Fruit fly (Drosophila melanogaster) whole organism, adult: ENCODE results near the gene Antp.

Experiments used
- CG11617 ChIP-seq: fragments of 200-800 bp; sonication (Bioruptor generic); optimal IDR thresholded peaks from 2 replicates; lab custom pipeline; 2017; ENCODE audit warnings: mild to moderate bottlenecking, missing biosample characterization, missing genetic modification reagents, missing genetic modification characterization
- CG12768 ChIP-seq: fragments of 200-800 bp; sonication (Bioruptor generic); optimal IDR thresholded peaks from 2 replicates; lab custom pipeline; 2017; ENCODE audit warnings: missing biosample characterization, missing genetic modification characterization, mild to moderate bottlenecking, moderate library complexity, missing genetic modification reagents
- CG14711 ChIP-seq: fragments of 200-800 bp; sonication (Bioruptor generic); optimal IDR thresholded peaks from 2 replicates; lab custom pipeline; 2018; ENCODE audit warnings: missing biosample characterization, mild to moderate bottlenecking, missing genetic modification characterization, moderate library complexity
- CG1620 ChIP-seq: fragments of 200-800 bp; sonication (Bioruptor generic); optimal IDR thresholded peaks from 2 replicates; lab custom pipeline; 2016; ENCODE audit warnings: missing biosample characterization, missing genetic modification characterization
- CG33017 ChIP-seq: fragments of 200-800 bp; sonication (Bioruptor generic); optimal IDR thresholded peaks from 2 replicates; lab custom pipeline; 2018; ENCODE audit warnings: missing biosample characterization, mild to moderate bottlenecking, missing genetic modification characterization, moderate library complexity
- CG5204 ChIP-seq: fragments of 200-800 bp; sonication (Bioruptor generic); optimal IDR thresholded peaks from 2 replicates; lab custom pipeline; 2016; ENCODE audit warnings: missing biosample characterization, missing genetic modification characterization
- Clk ChIP-seq: fragments of 200-800 bp; sonication (Bioruptor generic); optimal IDR thresholded peaks from 2 replicates; lab custom pipeline; 2017; ENCODE audit warnings: missing biosample characterization, missing genetic modification characterization
- Hr96 ChIP-seq: fragments of 200-800 bp; sonication (Bioruptor generic); optimal IDR thresholded peaks from 2 replicates; lab custom pipeline; 2016; ENCODE audit warnings: missing biosample characterization, missing genetic modification characterization
- Mnt ChIP-seq: fragments of 200-800 bp; sonication (Bioruptor generic); optimal IDR thresholded peaks from 2 replicates; lab custom pipeline; 2016; ENCODE audit warnings: missing biosample characterization, mild to moderate bottlenecking, missing genetic modification characterization
- bab1 ChIP-seq: fragments of 200-800 bp; sonication (Bioruptor generic); optimal IDR thresholded peaks from 3 replicates; lab custom pipeline; 2019; ENCODE audit warnings: missing biosample characterization, mild to moderate bottlenecking, missing genetic modification characterization, moderate library complexity
- cnc ChIP-seq, 2 experiments: fragments of >200 bp; optimal IDR thresholded peaks; 2 replicates each; lab custom pipeline; 2017
- kay ChIP-seq: fragments of 200-800 bp; sonication (Bioruptor generic); peaks from one replicate; lab custom pipeline; 2016; ENCODE audit warnings: missing biosample characterization, missing genetic modification characterization, borderline replicate concordance
- pad ChIP-seq: fragments of 200-800 bp; sonication (Bioruptor generic); optimal IDR thresholded peaks from 3 replicates; lab custom pipeline; 2017; ENCODE audit warnings: missing biosample characterization, missing genetic modification characterization, mild to moderate bottlenecking, moderate library complexity, missing genetic modification reagents
- toe ChIP-seq: fragments of 200-800 bp; sonication (Bioruptor generic); optimal IDR thresholded peaks from 2 replicates; lab custom pipeline; 2016; ENCODE audit warnings: missing biosample characterization, missing genetic modification characterization

- no peak for TF ChIP-seq CG1620 (GFP tag; lab: Kevin White, UChicago)
- TF ChIP-seq kay (GFP tag; lab: Kevin White, UChicago) = no peak
- TF ChIP-seq Mnt = no peak
- TF ChIP-seq Clk (GFP tag; lab: Kevin White, UChicago) = no peak
- TF ChIP-seq CG33017 = no peak
- no peak for TF ChIP-seq CG5204 (GFP tag; lab: Kevin White, UChicago)
- no peak for TF ChIP-seq cnc (optimal IDR thresholded peaks at IDR 0.05; lab: Kevin White, UChicago)
- TF ChIP-seq pad (GFP tag; lab: Kevin White, UChicago) = no peak
- no peak for TF ChIP-seq bab1
- TF ChIP-seq CG11617 (GFP tag; lab: Kevin White, UChicago) = no peak
- no peak for TF ChIP-seq CG14711
- TF ChIP-seq Hr96 (GFP tag; lab: Kevin White, UChicago) = no peak
- no peak for TF ChIP-seq CG12768 (GFP tag; lab: Kevin White, UChicago)
- TF ChIP-seq toe (GFP tag; lab: Kevin White, UChicago) = no peak
These were observed 135.1 kb downstream of the Antp start, which contains the start of gene ftz for dm6 chr3R:6863769-6864393.
